Worm (Caenorhabditis elegans) whole organism, L1 larva: ENCODE data around the gene F41E6.15.

Experiments
- F16B12.6 ChIP-seq: fragments of 150-350 bp; optimal IDR thresholded peaks from 2 replicates; lab custom pipeline; 2014; ENCODE audit warnings: missing biosample characterization, missing genetic modification characterization
- aha-1 ChIP-seq: fragments of 150-350 bp; optimal IDR thresholded peaks from 2 replicates; lab custom pipeline; 2014; ENCODE audit warnings: missing biosample characterization, missing genetic modification characterization
- ama-1 ChIP-seq: fragments of 150-350 bp; optimal IDR thresholded peaks from 2 replicates; lab custom pipeline; 2014
- blmp-1 ChIP-seq: fragments of 150-350 bp; optimal IDR thresholded peaks from 2 replicates; lab custom pipeline; 2014; ENCODE audit warnings: missing biosample characterization, missing genetic modification characterization
- ceh-82 ChIP-seq, 3 experiments: fragments of 150-350 bp in 1 of 3; sonication (generic microtip) in 2 of 3; optimal IDR thresholded peaks; 2 replicates each; lab custom pipeline; 2014 to 2017; ENCODE audit warnings: missing biosample characterization in 3 of 3, missing genetic modification characterization in 3 of 3
- dpl-1 ChIP-seq, 3 experiments: fragments of 150-350 bp in 2 of 3; sonication (generic microtip) in 1 of 3; optimal IDR thresholded peaks; 2 replicates each; lab custom pipeline; 2014 to 2017; ENCODE audit warnings: missing biosample characterization in 3 of 3, missing genetic modification characterization in 3 of 3, missing genetic modification reagents in 3 of 3
- dsc-1 ChIP-seq: sonication (generic microtip); optimal IDR thresholded peaks from 2 replicates; lab custom pipeline; 2016; ENCODE audit warnings: mild to moderate bottlenecking, missing genetic modification characterization, missing compliant biosample characterization
- efl-1 ChIP-seq, 4 experiments: fragments of 150-350 bp; optimal IDR thresholded peaks in 3 of 4; peaks in 1 of 4; 1 replicate in 1 of 4; 2 replicates in 3 of 4; lab custom pipeline; 2014; ENCODE audit warnings: missing biosample characterization in 2 of 4, missing genetic modification characterization in 2 of 4, missing genetic modification reagents in 2 of 4
- efl-3 ChIP-seq: fragments of 200-800 bp; sonication (Bioruptor generic); optimal IDR thresholded peaks from 2 replicates; lab custom pipeline; 2018; ENCODE audit warnings: mild to moderate bottlenecking, missing genetic modification characterization, missing compliant biosample characterization
- egl-13 ChIP-seq: sonication (generic microtip); optimal IDR thresholded peaks from 2 replicates; lab custom pipeline; 2016; ENCODE audit warnings: missing genotype, missing genetic modification reagents, missing genetic modification characterization, missing compliant biosample characterization
- elt-3 ChIP-seq, 6 experiments: fragments of 150-350 bp in 1 of 6; sonication (generic microtip); optimal IDR thresholded peaks; 2 replicates each; lab custom pipeline; 2017 to 2018; ENCODE audit warnings: missing biosample characterization in 6 of 6, missing genetic modification characterization in 6 of 6, inconsistent platforms in 1 of 6
- fkh-10 ChIP-seq: sonication (generic microtip); optimal IDR thresholded peaks from 2 replicates; lab custom pipeline; 2017; ENCODE audit warnings: missing biosample characterization, missing genetic modification reagents, missing genetic modification characterization
- fkh-8 ChIP-seq: sonication (generic microtip); optimal IDR thresholded peaks from 2 replicates; lab custom pipeline; 2016; ENCODE audit warnings: mild to moderate bottlenecking, missing genetic modification characterization, missing compliant biosample characterization
- fos-1 ChIP-seq: fragments of 150-350 bp; optimal IDR thresholded peaks from 2 replicates; lab custom pipeline; 2014; ENCODE audit warnings: missing biosample characterization, missing genetic modification characterization
- hlh-4 ChIP-seq: sonication (generic microtip); optimal IDR thresholded peaks from 2 replicates; lab custom pipeline; 2016; ENCODE audit warnings: mild to moderate bottlenecking, missing genetic modification characterization, missing compliant biosample characterization
- isw-1 ChIP-seq: fragments of 200-800 bp; sonication (Bioruptor generic); IDR thresholded peaks from 2 replicates; pipeline ENCODE4 v1.3.6; 2022; ENCODE audit warnings: missing genetic modification characterization, missing compliant biosample characterization
- lin-13 ChIP-seq: fragments of 150-350 bp; optimal IDR thresholded peaks from 2 replicates; lab custom pipeline; 2014; ENCODE audit warnings: missing biosample characterization, missing genetic modification reagents, missing genetic modification characterization
- lin-14 ChIP-seq: fragments of 200-800 bp; sonication (Bioruptor generic); optimal IDR thresholded peaks from 2 replicates; lab custom pipeline; 2018; ENCODE audit warnings: mild to moderate bottlenecking, missing genetic modification characterization, moderate library complexity, missing compliant biosample characterization
- lin-15B ChIP-seq: fragments of 150-350 bp; sonication (generic microtip); optimal IDR thresholded peaks from 3 replicates; lab custom pipeline; 2014; ENCODE audit warnings: missing biosample characterization, missing genetic modification characterization
- lin-35 ChIP-seq, 2 experiments: fragments of 150-350 bp; optimal IDR thresholded peaks; 2 replicates each; lab custom pipeline; 2014; ENCODE audit warnings: missing biosample characterization in 2 of 2, missing genetic modification characterization in 2 of 2, missing genetic modification reagents in 2 of 2
- lin-39 ChIP-seq: fragments of 150-350 bp; optimal IDR thresholded peaks from 2 replicates; lab custom pipeline; 2014; ENCODE audit warnings: missing biosample characterization, missing genetic modification reagents, missing genetic modification characterization
- lsy-2 ChIP-seq, 2 experiments: fragments of 150-350 bp; optimal IDR thresholded peaks; 2 replicates each; lab custom pipeline; 2014; ENCODE audit warnings: missing biosample characterization in 2 of 2, missing genetic modification characterization in 2 of 2
- mab-9 ChIP-seq: fragments of 200-800 bp; sonication (Bioruptor generic); IDR thresholded peaks from 2 replicates; pipeline ENCODE4 v1.3.6; 2022; ENCODE audit warnings: missing genetic modification reagents, missing genetic modification characterization, missing compliant biosample characterization
- mdl-1 ChIP-seq, 2 experiments: fragments of 150-350 bp; optimal IDR thresholded peaks; 2 replicates each; lab custom pipeline; 2014 to 2017; ENCODE audit warnings: missing biosample characterization in 2 of 2, missing genetic modification characterization in 2 of 2, inconsistent platforms in 1 of 2
- mef-2 ChIP-seq: fragments of 150-350 bp; optimal IDR thresholded peaks from 2 replicates; lab custom pipeline; 2014; ENCODE audit warnings: missing biosample characterization, missing genetic modification characterization
- mep-1 ChIP-seq: fragments of 150-350 bp; optimal IDR thresholded peaks from 2 replicates; lab custom pipeline; 2014; ENCODE audit warnings: missing biosample characterization, missing genetic modification characterization
- nhr-19 ChIP-seq: fragments of 200-800 bp; sonication (Bioruptor generic); conservative IDR thresholded peaks from 2 replicates; pipeline ENCODE4 v1.3.6; 2022; ENCODE audit warnings: missing genetic modification characterization, missing compliant biosample characterization
- nhr-20 ChIP-seq: sonication (generic microtip); optimal IDR thresholded peaks from 2 replicates; lab custom pipeline; 2016; ENCODE audit warnings: mild to moderate bottlenecking, missing genetic modification characterization, missing compliant biosample characterization
- nhr-237 ChIP-seq: fragments of 150-350 bp; optimal IDR thresholded peaks from 2 replicates; lab custom pipeline; 2014; ENCODE audit warnings: missing biosample characterization, missing genetic modification characterization
- nhr-47 ChIP-seq: sonication (generic microtip); optimal IDR thresholded peaks from 2 replicates; lab custom pipeline; 2016; ENCODE audit warnings: mild to moderate bottlenecking, missing genetic modification characterization, moderate library complexity, missing compliant biosample characterization
- nhr-71 ChIP-seq: sonication (generic microtip); optimal IDR thresholded peaks from 2 replicates; lab custom pipeline; 2016; ENCODE audit warnings: mild to moderate bottlenecking, missing genetic modification characterization, moderate library complexity, missing compliant biosample characterization
- nhr-76 ChIP-seq: sonication (generic microtip); optimal IDR thresholded peaks from 2 replicates; lab custom pipeline; 2017; ENCODE audit warnings: missing biosample characterization, missing genetic modification characterization
- nhr-85 ChIP-seq: sonication (generic microtip); peaks from one replicate; lab custom pipeline; 2016; ENCODE audit warnings: missing genetic modification characterization, inconsistent platforms, missing compliant biosample characterization
- nhr-90 ChIP-seq: sonication (generic microtip); optimal IDR thresholded peaks from 2 replicates; lab custom pipeline; 2016; ENCODE audit warnings: mild to moderate bottlenecking, missing genetic modification characterization, missing compliant biosample characterization; ENCODE audit not compliant: poor library complexity
- skn-1 ChIP-seq: fragments of 150-350 bp; optimal IDR thresholded peaks from 2 replicates; lab custom pipeline; 2014; ENCODE audit warnings: missing biosample characterization, missing genetic modification characterization
- snpc-4 ChIP-seq: fragments of 150-350 bp; optimal IDR thresholded peaks from 2 replicates; lab custom pipeline; 2014; ENCODE audit warnings: missing biosample characterization, missing genetic modification characterization
- snu-23 ChIP-seq: sonication (generic microtip); optimal IDR thresholded peaks from 2 replicates; lab custom pipeline; 2016; ENCODE audit warnings: missing genetic modification characterization, missing compliant biosample characterization
- sox-4 ChIP-seq: sonication (generic microtip); optimal IDR thresholded peaks from 2 replicates; lab custom pipeline; 2016; ENCODE audit warnings: missing genetic modification characterization, missing compliant biosample characterization
- sptf-1 ChIP-seq: fragments of 150-350 bp; optimal IDR thresholded peaks from 2 replicates; lab custom pipeline; 2014; ENCODE audit warnings: missing biosample characterization, missing genetic modification characterization
- sup-37 ChIP-seq: fragments of 200-800 bp; sonication (Bioruptor generic); optimal IDR thresholded peaks from 2 replicates; lab custom pipeline; 2018; ENCODE audit warnings: mild to moderate bottlenecking, missing genetic modification characterization, missing compliant biosample characterization
- swsn-7 ChIP-seq: sonication (generic microtip); optimal IDR thresholded peaks from 2 replicates; lab custom pipeline; 2016; ENCODE audit warnings: missing genetic modification characterization, missing compliant biosample characterization
- unc-130 ChIP-seq: fragments of 150-350 bp; optimal IDR thresholded peaks from 2 replicates; lab custom pipeline; 2017; ENCODE audit warnings: missing biosample characterization, missing genetic modification characterization, inconsistent platforms
- unc-86 ChIP-seq: sonication (generic microtip); optimal IDR thresholded peaks from 2 replicates; lab custom pipeline; 2016; ENCODE audit warnings: missing genetic modification characterization, missing compliant biosample characterization
- ztf-11 ChIP-seq, 2 experiments: sonication (generic microtip); optimal IDR thresholded peaks; 2 replicates each; lab custom pipeline; 2016 to 2017; ENCODE audit warnings: missing genetic modification characterization in 2 of 2, missing biosample characterization in 1 of 2, missing compliant biosample characterization in 1 of 2

The F41E6.15 gene

DNA sequence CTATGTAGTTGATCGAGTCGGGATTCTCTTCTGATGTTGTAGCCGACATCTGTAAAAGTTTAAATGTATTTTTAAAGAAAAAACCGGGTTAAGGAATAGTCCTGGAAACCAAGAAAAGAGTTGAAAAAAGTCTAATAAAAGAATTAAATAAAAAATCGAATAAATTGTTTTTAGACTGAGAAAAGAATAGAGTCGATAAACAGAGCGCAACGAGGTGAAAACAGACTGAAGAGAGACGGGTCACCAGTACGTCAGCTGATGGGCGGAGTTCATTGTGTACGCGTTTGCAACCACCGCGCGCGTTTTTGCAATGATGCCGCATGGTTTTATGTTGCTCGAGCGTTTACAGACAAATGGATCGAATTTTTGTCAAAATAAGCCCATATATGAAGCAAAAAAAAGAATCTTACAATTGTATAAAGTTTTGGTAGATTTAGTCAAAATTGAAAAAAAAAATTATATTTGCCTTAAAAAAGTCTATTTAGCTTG is 28.8 kb upstream of the F41E6.15 start, which contains the start of gene atg-18 (continued):
- TF ChIP-seq ceh-82 (tag; optimal IDR thresholded peaks at IDR 0.05; lab: Kevin White, UChicago): peak; percentile 36 to 74 (median 45)
- no peak for TF ChIP-seq sup-37 (GFP tag; lab: Kevin White, UChicago)
- TF ChIP-seq sox-4 (tag; lab: Kevin White, UChicago): peak; percentile 5
- TF ChIP-seq nhr-85 (tag; lab: Kevin White, UChicago): peak; percentile 93
- TF ChIP-seq snpc-4 (tag; lab: Kevin White, UChicago): peak; percentile 34
- TF ChIP-seq efl-3 (GFP tag; lab: Kevin White, UChicago): no peak
- peak in 1 of 2 experiments; percentile 29 for TF ChIP-seq ztf-11 (tag; optimal IDR thresholded peaks at IDR 0.05; lab: Kevin White, UChicago)
- no peak for TF ChIP-seq nhr-237 (tag; lab: Kevin White, UChicago)
- TF ChIP-seq lin-13 (GFP tag; lab: Kevin White, UChicago): peak; percentile 81
- TF ChIP-seq sptf-1 (tag; lab: Kevin White, UChicago): no peak
- peak; percentile 87 for TF ChIP-seq lin-14
- no peak for TF ChIP-seq mab-9 (GFP tag; lab: Robert Waterston, UW)
- peak; percentile 76 for TF ChIP-seq nhr-19 (GFP tag; lab: Robert Waterston, UW)
- peak; percentile 51 to 79 for TF ChIP-seq lin-35 (GFP tag; optimal IDR thresholded peaks at IDR 0.05; lab: Kevin White, UChicago)
- TF ChIP-seq unc-86: peak; percentile 43
- peak; percentile 74 for TF ChIP-seq swsn-7
- no peak for TF ChIP-seq fos-1
- TF ChIP-seq elt-3 (tag; optimal IDR thresholded peaks at IDR 0.05; lab: Kevin White, UChicago): peak in 1 of 6 experiments; percentile 54
- peak; percentile 4 for TF ChIP-seq mef-2 (tag; lab: Kevin White, UChicago)
- peak; percentile 83 for TF ChIP-seq skn-1 (tag; lab: Kevin White, UChicago)
- peak; percentile 81 for TF ChIP-seq snu-23 (GFP tag; lab: Kevin White, UChicago)
- TF ChIP-seq nhr-47: peak; percentile 79
- TF ChIP-seq nhr-90 (tag; lab: Kevin White, UChicago): peak; percentile 74
- TF ChIP-seq nhr-20 (tag; lab: Kevin White, UChicago): peak; percentile 84
- TF ChIP-seq hlh-4 (tag; lab: Kevin White, UChicago): no peak
- TF ChIP-seq lin-39: peak; percentile 26
- TF ChIP-seq fkh-8 (tag; lab: Kevin White, UChicago): peak; percentile 46
- no peak for TF ChIP-seq fkh-10 (GFP tag; lab: Kevin White, UChicago)
- TF ChIP-seq unc-130 (tag; lab: Kevin White, UChicago): peak; percentile 58
- peak; percentile 57 for TF ChIP-seq dsc-1
- TF ChIP-seq ama-1 (lab: Kevin White, UChicago): no peak
- TF ChIP-seq lsy-2 (tag; optimal IDR thresholded peaks at IDR 0.05; lab: Kevin White, UChicago): peak; percentile 69 to 74
- TF ChIP-seq mdl-1 (tag; optimal IDR thresholded peaks at IDR 0.05; lab: Kevin White, UChicago): peak in 1 of 2 experiments; percentile 70
- no peak for TF ChIP-seq egl-13
- peak; percentile 45 to 63 (median 56) for TF ChIP-seq dpl-1 (GFP tag; optimal IDR thresholded peaks at IDR 0.05; lab: Kevin White, UChicago)
- peak; percentile 19 for TF ChIP-seq aha-1 (tag; lab: Kevin White, UChicago)
- no peak for TF ChIP-seq nhr-76 (tag; lab: Kevin White, UChicago)
- TF ChIP-seq blmp-1 (tag; lab: Kevin White, UChicago): peak; percentile 76
- peak; percentile 28 for TF ChIP-seq lin-15B (tag; lab: Kevin White, UChicago)
- peak; percentile 46 for TF ChIP-seq mep-1 (tag; lab: Kevin White, UChicago)
- TF ChIP-seq isw-1 (GFP tag; lab: Robert Waterston, UW): peak; percentile 24
- peak; percentile 23 for TF ChIP-seq F16B12.6 (tag; lab: Kevin White, UChicago)

DNA sequence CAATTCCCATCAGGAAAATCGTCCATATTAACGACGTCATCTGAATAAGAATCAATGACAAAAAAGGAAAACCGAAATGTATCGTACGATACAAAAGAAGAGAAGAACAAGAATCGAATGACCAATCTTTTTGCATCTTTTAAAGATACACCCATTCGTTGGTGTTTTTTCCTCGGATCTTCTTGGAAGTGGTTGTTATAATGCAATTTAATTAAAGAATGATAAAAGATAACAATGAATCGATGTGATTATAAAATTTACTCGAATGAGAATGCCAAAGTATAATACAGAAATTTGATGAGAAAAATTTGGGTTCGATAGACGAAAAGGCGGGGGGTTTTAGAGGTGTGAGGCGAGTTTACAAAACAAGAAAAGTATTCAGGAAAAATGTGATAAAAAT is 26.5 kb upstream of the F41E6.15 start, which contains the start of gene F41E6.12:
F41E6.12 (minus strand) TSS at position 101 of the 400 bp plus-strand sequence.
- TF ChIP-seq ama-1 (lab: Kevin White, UChicago): peak; percentile 50
- peak; percentile 21 for TF ChIP-seq blmp-1 (tag; lab: Kevin White, UChicago)
- TF ChIP-seq efl-1 (optimal IDR thresholded peaks at IDR 0.05; lab: Kevin White, UChicago): no peak
- peak in 1 of 2 experiments; percentile 37 for TF ChIP-seq efl-1 (GFP tag; optimal IDR thresholded peaks at IDR 0.05 in 1 of 2; lab: Kevin White, UChicago)
- TF ChIP-seq nhr-76 (tag; lab: Kevin White, UChicago): no peak
- no peak for TF ChIP-seq nhr-71
- TF ChIP-seq nhr-85 (tag; lab: Kevin White, UChicago): peak; percentile 49
